Worm (Caenorhabditis elegans) whole organism, young adult: Measurements from ENCODE around the gene C15H7.3.

Source experiments
- D2030.7 ChIP-seq: fragments of 200-800 bp; sonication (Bioruptor generic); IDR thresholded peaks from 2 replicates; pipeline ENCODE4 v1.3.6; 2022; ENCODE audit warnings: missing genetic modification reagents, missing genetic modification characterization, missing compliant biosample characterization
- F39B2.1 ChIP-seq: fragments of 200-800 bp; sonication (Bioruptor generic); IDR thresholded peaks from 2 replicates; pipeline ENCODE4 v1.3.6; 2022; ENCODE audit warnings: missing genetic modification reagents, missing genetic modification characterization, missing compliant biosample characterization
- F57C9.4 ChIP-seq: sonication (generic microtip); optimal IDR thresholded peaks from 2 replicates; lab custom pipeline; 2017; ENCODE audit warnings: mild to moderate bottlenecking, missing genetic modification characterization, missing compliant biosample characterization
- Y56A3A.18 ChIP-seq: fragments of 200-800 bp; sonication (Bioruptor generic); IDR thresholded peaks from 2 replicates; pipeline ENCODE4 v1.3.6; 2022; ENCODE audit warnings: missing genetic modification reagents, missing genetic modification characterization, missing compliant biosample characterization
- cebp-1 ChIP-seq, 2 experiments: fragments of 200-800 bp in 1 of 2; sonication (Bioruptor generic) in 1 of 2; sonication (generic microtip) in 1 of 2; IDR thresholded peaks in 1 of 2; optimal IDR thresholded peaks in 1 of 2; 2 replicates each; pipeline versions ENCODE4 v1.3.6 to Lab custom; 2017 to 2022; ENCODE audit warnings: missing compliant biosample characterization in 2 of 2, missing genetic modification characterization in 2 of 2, mild to moderate bottlenecking in 1 of 2, missing genetic modification reagents in 1 of 2, moderate library complexity in 1 of 2
- nhr-27 ChIP-seq: fragments of 200-800 bp; sonication (Bioruptor generic); optimal IDR thresholded peaks from 2 replicates; lab custom pipeline; 2018; ENCODE audit warnings: mild to moderate bottlenecking, missing genetic modification characterization, moderate library complexity, missing compliant biosample characterization
- zim-3 ChIP-seq: sonication (generic microtip); optimal IDR thresholded peaks from 2 replicates; lab custom pipeline; 2017; ENCODE audit warnings: mild to moderate bottlenecking, missing genetic modification characterization, moderate library complexity, missing compliant biosample characterization
- ztf-26 ChIP-seq: sonication (generic microtip); optimal IDR thresholded peaks from 2 replicates; lab custom pipeline; 2017; ENCODE audit warnings: missing genetic modification characterization, missing compliant biosample characterization

DNA sequence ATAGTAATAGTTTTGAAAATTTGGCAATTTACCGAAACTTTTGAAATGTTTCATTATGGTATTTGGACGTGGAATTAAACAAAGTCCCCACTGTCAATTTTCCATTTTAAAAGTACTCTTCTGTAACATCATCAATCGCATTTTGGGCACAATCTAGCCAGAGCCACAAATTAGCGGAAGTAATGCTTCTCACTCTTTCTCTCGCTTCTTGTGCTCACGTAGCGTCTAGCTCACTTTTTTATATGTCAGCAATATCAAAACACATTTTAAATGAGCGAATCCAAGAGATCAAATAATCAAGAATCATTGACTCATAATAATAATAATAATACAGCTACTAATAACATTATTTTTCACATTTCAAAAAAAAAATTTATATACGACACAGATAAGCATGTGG lies 12.2 kb upstream of the C15H7.3 start:
- TF ChIP-seq nhr-27 (no peak), cebp-1 (GFP tag; IDR thresholded peaks at IDR 0.05; lab: Robert Waterston, UW) (no peak), cebp-1 (tag; optimal IDR thresholded peaks at IDR 0.05; lab: Kevin White, UChicago) (no peak), F57C9.4 (no peak), D2030.7 (GFP tag; lab: Robert Waterston, UW) (no peak), zim-3 (tag; lab: Kevin White, UChicago) (no peak), F39B2.1 (GFP tag; lab: Robert Waterston, UW) (no peak), Y56A3A.18 (no peak), ztf-26 (tag; lab: Kevin White, UChicago) (no peak)
